Worm (Caenorhabditis elegans): ENCODE results near the gene pph-2.

Gene pph-2

DNA sequence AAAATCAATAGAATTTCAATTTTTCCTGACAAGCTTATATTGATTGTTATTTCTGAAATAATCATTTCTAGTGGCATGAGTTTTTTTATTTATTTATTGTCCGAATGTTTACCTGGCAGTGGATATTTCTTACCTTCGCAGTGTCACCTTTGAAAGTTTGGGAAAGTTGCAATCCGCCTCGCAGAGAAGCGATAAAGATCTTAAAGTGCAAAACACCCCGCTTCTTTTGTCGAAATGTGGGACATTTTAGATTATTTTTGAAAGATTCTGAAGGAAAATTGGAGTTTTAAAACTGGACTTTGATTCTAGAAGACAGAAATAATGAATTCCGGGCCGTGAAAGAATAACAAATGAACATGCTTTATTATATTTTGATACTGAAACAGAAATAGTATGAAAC is 31.2 kb upstream of the pph-2 start:
- TF ChIP-seq aptf-3 (GFP tag; IDR thresholded peaks at IDR 0.05), result no peak
- no peak for TF ChIP-seq pha-4 (tag; optimal IDR thresholded peaks at IDR 0.05)
- TF ChIP-seq ets-4 (GFP tag; optimal IDR thresholded peaks at IDR 0.05), result no peak
- TF ChIP-seq aptf-2 (GFP tag; conservative IDR thresholded peaks at IDR 0.05), result no peak
- TF ChIP-seq F57C9.4 (tag; optimal IDR thresholded peaks at IDR 0.05), result no peak
- TF ChIP-seq egrh-3 (GFP tag; IDR thresholded peaks at IDR 0.05), result no peak
- TF ChIP-seq zim-3 (tag; optimal IDR thresholded peaks at IDR 0.05), result no peak
- TF ChIP-seq madf-6 (GFP tag; IDR thresholded peaks at IDR 0.05), result no peak
- TF ChIP-seq ceh-91 (GFP tag; IDR thresholded peaks at IDR 0.05), result no peak
- no peak for TF ChIP-seq fkh-3 (tag; optimal IDR thresholded peaks at IDR 0.05)

DNA sequence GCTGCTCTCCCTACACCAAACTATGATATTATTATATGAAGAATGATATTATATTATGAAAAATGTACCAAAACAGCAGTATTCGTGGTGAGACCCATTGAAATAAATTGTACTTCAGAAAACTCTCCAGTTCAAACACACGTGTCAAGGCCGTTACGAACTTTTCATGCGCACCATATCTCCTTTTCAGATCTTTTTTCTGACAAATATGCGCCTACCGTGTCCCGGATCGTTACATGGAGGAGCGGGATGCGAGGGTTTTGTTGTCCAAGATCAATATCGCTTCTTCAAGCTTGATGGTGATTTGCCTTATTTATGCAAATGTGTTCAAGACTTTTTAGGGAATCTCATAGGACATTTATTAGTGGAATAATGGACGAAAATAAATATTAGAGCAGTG is 26.1 kb upstream of the pph-2 start:
- no peak for TF ChIP-seq tbx-9 (tag; optimal IDR thresholded peaks at IDR 0.05; ENCODE audit: borderline replicate concordance)
- TF ChIP-seq ceh-91 (GFP tag; IDR thresholded peaks at IDR 0.05), result no peak
- no peak for TF ChIP-seq snpc-3.4 (tag; optimal IDR thresholded peaks at IDR 0.05)
- TF ChIP-seq die-1 (tag; optimal IDR thresholded peaks at IDR 0.05), result no peak
- no peak for TF ChIP-seq akir-1 (GFP tag; optimal IDR thresholded peaks at IDR 0.05)
- no peak for TF ChIP-seq snpc-1.3 (tag; optimal IDR thresholded peaks at IDR 0.05; ENCODE audit: insufficient read depth)

DNA sequence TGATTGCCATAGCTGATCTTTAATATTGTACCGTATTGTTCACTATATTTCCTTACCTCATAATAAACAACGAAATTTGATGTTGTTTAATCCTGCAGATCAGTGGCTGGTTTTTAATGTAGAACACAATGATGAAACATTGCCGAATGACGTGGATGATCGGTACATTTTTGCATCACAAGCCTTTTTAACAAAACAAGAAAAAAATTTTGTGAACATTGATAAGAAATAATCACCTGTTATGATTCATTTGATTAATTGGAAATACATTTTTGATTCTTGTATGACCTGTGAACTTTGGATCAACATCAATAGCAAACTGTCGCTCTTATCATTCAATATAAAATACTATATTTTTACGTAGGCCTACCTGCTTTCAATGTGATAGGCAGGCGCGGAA is 25.3 kb upstream of the pph-2 start:
- TF ChIP-seq athp-1 (tag; optimal IDR thresholded peaks at IDR 0.05), result no peak
- peak; percentile 1 for TF ChIP-seq nhr-80 (tag; optimal IDR thresholded peaks at IDR 0.05)

DNA sequence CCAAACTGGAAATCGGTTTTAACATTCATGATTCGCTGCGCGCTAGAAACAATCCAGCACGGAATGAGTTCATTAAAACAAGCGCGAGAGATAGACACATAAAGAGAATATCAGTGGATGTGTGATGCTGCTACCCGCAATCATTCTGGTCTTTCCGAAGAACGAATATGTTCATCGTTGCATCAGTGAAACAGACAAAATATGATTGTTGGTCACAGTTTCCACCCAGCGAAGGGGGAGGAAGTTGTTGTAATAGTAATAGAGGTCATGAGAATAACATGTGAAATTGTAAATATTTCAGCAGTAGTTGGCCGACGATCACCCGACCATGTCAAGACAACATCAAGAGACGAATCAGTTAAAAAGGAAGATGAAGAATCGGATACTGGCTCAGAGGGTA is 23.6 kb upstream of the pph-2 start:
- TF ChIP-seq ccch-3 (GFP tag; optimal IDR thresholded peaks at IDR 0.05) (no peak), K11D2.4 (GFP tag; IDR thresholded peaks at IDR 0.05) (no peak), ztf-26 (tag; optimal IDR thresholded peaks at IDR 0.05) (peak; percentile 30)

DNA sequence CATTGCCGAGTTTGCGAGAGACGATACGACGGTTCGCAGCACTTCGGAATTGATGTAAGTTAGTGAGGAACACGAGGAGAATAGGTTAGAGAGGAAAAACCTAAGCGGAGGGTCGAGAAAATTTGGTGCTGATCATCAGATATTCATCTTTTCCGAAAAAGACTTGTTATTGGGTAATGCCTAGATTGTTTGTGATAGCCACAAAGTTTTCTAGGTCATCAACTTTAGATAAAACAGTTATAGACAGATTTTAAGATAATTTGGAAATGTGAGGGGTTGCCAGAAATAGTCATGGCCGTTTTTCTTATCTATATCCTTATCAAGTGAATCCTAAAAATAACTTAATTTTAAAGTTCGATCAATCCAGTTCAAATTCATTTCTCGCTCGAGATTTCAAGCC is 22.8 kb upstream of the pph-2 start:
- TF ChIP-seq lag-1 (GFP tag; IDR thresholded peaks at IDR 0.05) (no peak), tbx-9 (tag; optimal IDR thresholded peaks at IDR 0.05; ENCODE audit: borderline replicate concordance) (no peak), hlh-12 (tag; optimal IDR thresholded peaks at IDR 0.05) (no peak), ccch-3 (GFP tag; optimal IDR thresholded peaks at IDR 0.05) (no peak), F22D6.2 (tag; optimal IDR thresholded peaks at IDR 0.05) (no peak), lin-35 (GFP tag; optimal IDR thresholded peaks at IDR 0.05) (no peak), madf-8 (GFP tag; conservative IDR thresholded peaks at IDR 0.05) (no peak), unc-130 (GFP tag; optimal IDR thresholded peaks at IDR 0.05) (no peak)

DNA sequence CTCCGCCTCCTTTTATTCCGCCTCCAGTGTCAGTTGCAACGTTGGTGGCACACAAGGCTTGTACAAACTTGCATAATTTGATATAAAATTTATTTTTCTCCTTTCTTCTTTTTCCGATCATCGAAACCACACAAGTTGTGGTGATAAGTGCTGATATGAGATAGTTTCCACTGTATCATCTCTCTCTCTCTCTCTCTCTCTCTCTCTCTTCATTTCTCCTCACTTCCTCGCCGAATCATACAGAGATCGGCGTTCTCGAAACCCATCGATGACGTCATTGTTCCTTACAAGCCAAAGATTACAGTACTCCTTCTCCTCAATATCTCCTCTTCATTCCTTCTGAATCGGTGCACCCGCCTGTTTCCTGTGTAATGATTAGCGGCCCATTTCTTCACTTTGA is 21.8 kb upstream of the pph-2 start, which contains the start of gene nhr-43:
Gene nhr-43, plus strand, starts transcription at position 233 of the 400 bp plus-strand sequence.
- TF ChIP-seq nhr-120 (GFP tag; IDR thresholded peaks at IDR 0.05) (no peak), ama-1 (optimal IDR thresholded peaks at IDR 0.05) (no peak), ama-1 (GFP tag; optimal IDR thresholded peaks at IDR 0.05) (no peak), ztf-26 (tag; optimal IDR thresholded peaks at IDR 0.05) (peak; percentile 6), athp-1 (tag; optimal IDR thresholded peaks at IDR 0.05) (no peak), zim-3 (tag; optimal IDR thresholded peaks at IDR 0.05) (no peak), somi-1 (GFP tag; optimal IDR thresholded peaks at IDR 0.05) (peak; percentile 44), egl-18 (GFP tag; IDR thresholded peaks at IDR 0.05) (no peak), snpc-4 (GFP tag; optimal IDR thresholded peaks at IDR 0.05) (no peak), snpc-4 (tag; optimal IDR thresholded peaks at IDR 0.05) (no peak), atf-7 (tag; optimal IDR thresholded peaks at IDR 0.05) (peak; percentile 29)
